Worm (Caenorhabditis elegans) whole organism, mixed stage, embryonic: ENCODE results near the gene best-15.

Experiments used
- ces-1 ChIP-seq: fragments of 150-350 bp; optimal IDR thresholded peaks from 2 replicates; lab custom pipeline; 2014; ENCODE audit warnings: missing biosample characterization, missing genetic modification reagents, missing genetic modification characterization
- lsy-2 ChIP-seq: fragments of 150-350 bp; optimal IDR thresholded peaks from 2 replicates; lab custom pipeline; 2014; ENCODE audit warnings: missing biosample characterization, missing genetic modification characterization
- nhr-237 ChIP-seq: fragments of 150-350 bp; optimal IDR thresholded peaks from 2 replicates; lab custom pipeline; 2014; ENCODE audit warnings: missing biosample characterization, missing genetic modification characterization
- nhr-28 ChIP-seq: fragments of 150-350 bp; optimal IDR thresholded peaks from 2 replicates; lab custom pipeline; 2014; ENCODE audit warnings: missing biosample characterization, missing genetic modification characterization
- snpc-4 ChIP-seq: fragments of 150-350 bp; optimal IDR thresholded peaks from 2 replicates; lab custom pipeline; 2014; ENCODE audit warnings: missing biosample characterization, missing genetic modification characterization
- unc-62 ChIP-seq: fragments of 150-350 bp; optimal IDR thresholded peaks from 2 replicates; lab custom pipeline; 2014; ENCODE audit warnings: missing biosample characterization, missing genetic modification reagents, missing genetic modification characterization

ce11 chrIV:10851136-10851535 is 19.1 kb upstream of the best-15 start:
- TF ChIP-seq snpc-4 (tag; lab: Kevin White, UChicago), result no peak
- no peak for TF ChIP-seq ces-1 (GFP tag; lab: Kevin White, UChicago)
- no peak for TF ChIP-seq unc-62
- no peak for TF ChIP-seq lsy-2 (tag; lab: Kevin White, UChicago)
- no peak for TF ChIP-seq nhr-28 (tag; lab: Kevin White, UChicago)
- TF ChIP-seq nhr-237 (tag; lab: Kevin White, UChicago), result no peak
